Worm (Caenorhabditis elegans) whole organism, L4/young adult: ENCODE results near the gene W10C6.2.

ENCODE experiments used
- W03F9.2 ChIP-seq: fragments of 150-350 bp; optimal IDR thresholded peaks from 2 replicates; lab custom pipeline; 2014; ENCODE audit warnings: missing biosample characterization, missing genetic modification characterization
- him-1 ChIP-seq: sonication (generic microtip); optimal IDR thresholded peaks from 2 replicates; lab custom pipeline; 2016; ENCODE audit warnings: missing genotype, missing genetic modification reagents, missing genetic modification characterization, missing compliant biosample characterization

- TF ChIP-seq him-1 (no peak), W03F9.2 (tag; lab: Kevin White, UChicago) (no peak)
Measured at ce11 chrII:11127364-11127763, 5.7 kb upstream of the W10C6.2 start, which contains the start of gene F40F8.1.
